Worm (Caenorhabditis elegans): Measurements from ENCODE around the gene C14C6.3.

- TF ChIP-seq ama-1 (optimal IDR thresholded peaks at IDR 0.05): no peak
- no peak for TF ChIP-seq ceh-13 (GFP tag; optimal IDR thresholded peaks at IDR 0.05)
- no peak for TF ChIP-seq B0310.2 (tag; optimal IDR thresholded peaks at IDR 0.05)
- no peak for TF ChIP-seq tbx-11 (GFP tag; IDR thresholded peaks at IDR 0.05)
- TF ChIP-seq pes-1 (GFP tag; IDR thresholded peaks at IDR 0.05): no peak
These were observed 15.7 kb upstream of the C14C6.3 start, which contains the start of gene srw-108 for ce11 chrV:527602-528001.

Data from whole organism, early embryonic.